Fruit fly (Drosophila melanogaster) whole organism, prepupa: Measurements from ENCODE around the gene PIG-K.

Experiments used
- Blimp-1 ChIP-seq: fragments of 200-800 bp; sonication (Bioruptor generic); optimal IDR thresholded peaks from 3 replicates; lab custom pipeline; 2017; ENCODE audit warnings: missing biosample characterization, missing genetic modification characterization, mild to moderate bottlenecking, moderate library complexity, missing genetic modification reagents
- CG10669 ChIP-seq: fragments of 200-800 bp; sonication (Bioruptor generic); optimal IDR thresholded peaks from 3 replicates; lab custom pipeline; 2018; ENCODE audit warnings: missing biosample characterization, mild to moderate bottlenecking, missing genetic modification characterization, moderate library complexity
- CG11294 ChIP-seq: fragments of 200-800 bp; sonication (Bioruptor generic); IDR thresholded peaks from 2 replicates; pipeline ENCODE4 v1.3.6; 2022; ENCODE audit warnings: missing biosample characterization, missing genetic modification characterization
- CG11762 ChIP-seq: fragments of 200-800 bp; sonication (Bioruptor generic); optimal IDR thresholded peaks from 3 replicates; lab custom pipeline; 2016; ENCODE audit warnings: missing biosample characterization, missing genetic modification characterization; ENCODE audit not compliant: insufficient read depth
- CG11902 ChIP-seq: fragments of 200-800 bp; sonication (Bioruptor generic); optimal IDR thresholded peaks from 3 replicates; lab custom pipeline; 2016; ENCODE audit warnings: missing biosample characterization, missing genetic modification characterization
- CG15336 ChIP-seq: fragments of 200-800 bp; sonication (Bioruptor generic); IDR thresholded peaks from 2 replicates; pipeline ENCODE4 v1.3.6; 2022; ENCODE audit warnings: missing biosample characterization, missing genetic modification characterization
- CG1621 ChIP-seq: fragments of 200-800 bp; sonication (Bioruptor generic); optimal IDR thresholded peaks from 3 replicates; lab custom pipeline; 2018; ENCODE audit warnings: missing biosample characterization, mild to moderate bottlenecking, missing genetic modification characterization
- CG3032 ChIP-seq: fragments of 200-800 bp; optimal IDR thresholded peaks from 2 replicates; lab custom pipeline; 2019; ENCODE audit warnings: missing biosample characterization, mild to moderate bottlenecking, missing genetic modification characterization, moderate library complexity
- CG34406 ChIP-seq: fragments of 200-800 bp; sonication (Bioruptor generic); optimal IDR thresholded peaks from 3 replicates; lab custom pipeline; 2016; ENCODE audit warnings: missing biosample characterization, missing genetic modification characterization
- CG3919 ChIP-seq: fragments of 200-800 bp; sonication (Bioruptor generic); optimal IDR thresholded peaks from 3 replicates; lab custom pipeline; 2016; ENCODE audit warnings: missing biosample characterization, missing genetic modification characterization
- CG4318 ChIP-seq: fragments of 200-800 bp; sonication (Bioruptor generic); optimal IDR thresholded peaks from 3 replicates; lab custom pipeline; 2017; ENCODE audit warnings: missing biosample characterization, mild to moderate bottlenecking, missing genetic modification characterization
- CG6163 ChIP-seq: fragments of 200-800 bp; sonication (Bioruptor generic); IDR thresholded peaks from 3 replicates; pipeline ENCODE4 v1.3.6; 2022; ENCODE audit warnings: missing biosample characterization, missing genetic modification characterization
- CG6276 ChIP-seq: fragments of 200-800 bp; sonication (Bioruptor generic); optimal IDR thresholded peaks from 2 replicates; lab custom pipeline; 2017; ENCODE audit warnings: missing biosample characterization, mild to moderate bottlenecking, missing genetic modification characterization
- CG6792 ChIP-seq: fragments of 200-800 bp; sonication (Bioruptor generic); optimal IDR thresholded peaks from 3 replicates; lab custom pipeline; 2016; ENCODE audit warnings: missing biosample characterization, missing genetic modification characterization
- CG6854 ChIP-seq: fragments of 200-800 bp; sonication (Bioruptor generic); optimal IDR thresholded peaks from 2 replicates; lab custom pipeline; 2017; ENCODE audit warnings: missing biosample characterization, mild to moderate bottlenecking, missing genetic modification characterization
- CG7368 ChIP-seq: fragments of 200-800 bp; sonication (Bioruptor generic); optimal IDR thresholded peaks from 3 replicates; lab custom pipeline; 2016; ENCODE audit warnings: missing biosample characterization, missing genetic modification characterization
- CG8119 ChIP-seq: fragments of 200-800 bp; sonication (Bioruptor generic); IDR thresholded peaks from 3 replicates; pipeline ENCODE4 v1.3.6; 2022; ENCODE audit warnings: missing biosample characterization, missing genetic modification characterization
- CG8319 ChIP-seq: fragments of 200-800 bp; sonication (Bioruptor generic); optimal IDR thresholded peaks from 3 replicates; lab custom pipeline; 2016; ENCODE audit warnings: missing biosample characterization, missing genetic modification characterization
- CG8632 ChIP-seq: fragments of 200-800 bp; sonication (Bioruptor generic); optimal IDR thresholded peaks from 3 replicates; lab custom pipeline; 2016; ENCODE audit warnings: missing biosample characterization, missing genetic modification characterization
- Eip75B ChIP-seq: fragments of 200-800 bp; sonication (Bioruptor generic); optimal IDR thresholded peaks from 3 replicates; lab custom pipeline; 2016; ENCODE audit warnings: missing biosample characterization, missing genetic modification characterization
- Gug ChIP-seq: fragments of 200-800 bp; sonication (Bioruptor generic); IDR thresholded peaks from 2 replicates; pipeline ENCODE4 v1.3.6; 2022; ENCODE audit warnings: missing biosample characterization, missing genetic modification characterization
- Hr38 ChIP-seq: sonication (Bioruptor generic); optimal IDR thresholded peaks from 2 replicates; lab custom pipeline; 2016; ENCODE audit warnings: missing biosample characterization, missing genetic modification characterization
- Hr39 ChIP-seq: fragments of 200-800 bp; sonication (Bioruptor generic); optimal IDR thresholded peaks from 2 replicates; lab custom pipeline; 2016; ENCODE audit warnings: missing biosample characterization, missing genetic modification characterization
- Lpt ChIP-seq: fragments of 200-800 bp; sonication (Bioruptor generic); optimal IDR thresholded peaks from 3 replicates; lab custom pipeline; 2016; ENCODE audit warnings: missing biosample characterization, missing genetic modification characterization
- Met ChIP-seq: fragments of 200-800 bp; sonication (Bioruptor generic); optimal IDR thresholded peaks from 3 replicates; lab custom pipeline; 2016; ENCODE audit warnings: missing biosample characterization, missing genetic modification characterization
- OdsH ChIP-seq: fragments of 200-800 bp; sonication (Bioruptor generic); optimal IDR thresholded peaks from 3 replicates; lab custom pipeline; 2016; ENCODE audit warnings: missing biosample characterization, missing genetic modification characterization
- Smox ChIP-seq: fragments of 200-800 bp; sonication (Bioruptor generic); optimal IDR thresholded peaks from 3 replicates; lab custom pipeline; 2016; ENCODE audit warnings: missing biosample characterization, missing genetic modification characterization
- Sox102F ChIP-seq: fragments of 200-800 bp; sonication (Bioruptor generic); optimal IDR thresholded peaks from 2 replicates; lab custom pipeline; 2016; ENCODE audit warnings: missing biosample characterization, mild to moderate bottlenecking, missing genetic modification characterization
- Sox14 ChIP-seq: fragments of 200-800 bp; sonication (Bioruptor generic); optimal IDR thresholded peaks from 3 replicates; lab custom pipeline; 2016; ENCODE audit warnings: missing biosample characterization, missing genetic modification characterization
- Sox15 ChIP-seq: fragments of 200-800 bp; sonication (Bioruptor generic); optimal IDR thresholded peaks from 3 replicates; lab custom pipeline; 2016; ENCODE audit warnings: missing biosample characterization, missing genetic modification characterization
- achi ChIP-seq: fragments of 200-800 bp; sonication (Bioruptor generic); optimal IDR thresholded peaks from 3 replicates; lab custom pipeline; 2016; ENCODE audit warnings: missing biosample characterization, missing genetic modification characterization
- acj6 ChIP-seq: fragments of 200-800 bp; sonication (Bioruptor generic); optimal IDR thresholded peaks from 3 replicates; lab custom pipeline; 2016; ENCODE audit warnings: missing biosample characterization, missing genetic modification characterization
- dac ChIP-seq: fragments of 200-800 bp; sonication (Bioruptor generic); optimal IDR thresholded peaks from 2 replicates; lab custom pipeline; 2017; ENCODE audit warnings: missing biosample characterization, mild to moderate bottlenecking, missing genetic modification characterization
- dsx ChIP-seq: fragments of 200-800 bp; optimal IDR thresholded peaks from 3 replicates; lab custom pipeline; 2019; ENCODE audit warnings: missing biosample characterization, mild to moderate bottlenecking, missing genetic modification characterization, moderate library complexity; ENCODE audit not compliant: poor library complexity, severe bottlenecking
- eg ChIP-seq: fragments of 200-800 bp; sonication (Bioruptor generic); IDR thresholded peaks from 3 replicates; pipeline ENCODE4 v1.3.6; 2022; ENCODE audit warnings: missing biosample characterization, missing genetic modification characterization
- fd59A ChIP-seq: fragments of 200-800 bp; sonication (Bioruptor generic); optimal IDR thresholded peaks from 2 replicates; lab custom pipeline; 2017; ENCODE audit warnings: missing biosample characterization, mild to moderate bottlenecking, missing genetic modification characterization, missing genetic modification reagents
- fd85E ChIP-seq: fragments of 200-800 bp; sonication (Bioruptor generic); optimal IDR thresholded peaks from 3 replicates; lab custom pipeline; 2016; ENCODE audit warnings: missing biosample characterization, missing genetic modification characterization
- fkh ChIP-seq: fragments of 200-800 bp; sonication (Bioruptor generic); optimal IDR thresholded peaks from 3 replicates; lab custom pipeline; 2017; ENCODE audit warnings: missing biosample characterization, mild to moderate bottlenecking, missing genetic modification characterization, moderate library complexity
- lz ChIP-seq: fragments of 200-800 bp; sonication (Bioruptor generic); optimal IDR thresholded peaks from 3 replicates; lab custom pipeline; 2016; ENCODE audit warnings: missing biosample characterization, missing genetic modification characterization
- net ChIP-seq: fragments of 200-800 bp; sonication (Bioruptor generic); optimal IDR thresholded peaks from 3 replicates; lab custom pipeline; 2016; ENCODE audit warnings: missing biosample characterization, missing genetic modification characterization
- salr ChIP-seq, 2 experiments: fragments of 200-800 bp; sonication (Bioruptor generic); optimal IDR thresholded peaks; 3 replicates each; lab custom pipeline; 2016 to 2018; ENCODE audit warnings: missing biosample characterization in 2 of 2, missing genetic modification characterization in 2 of 2, mild to moderate bottlenecking in 1 of 2
- spab ChIP-seq: fragments of 200-800 bp; sonication (Bioruptor generic); optimal IDR thresholded peaks from 2 replicates; lab custom pipeline; 2017; ENCODE audit warnings: missing biosample characterization, mild to moderate bottlenecking, missing genetic modification characterization, missing genetic modification reagents
- ss ChIP-seq, 2 experiments: fragments of 200-800 bp; sonication (Bioruptor generic); optimal IDR thresholded peaks; 2 replicates in 1 of 2; 3 replicates in 1 of 2; lab custom pipeline; 2017 to 2018; ENCODE audit warnings: mild to moderate bottlenecking in 2 of 2, missing biosample characterization in 2 of 2, missing genetic modification characterization in 2 of 2, moderate library complexity in 1 of 2
- svp ChIP-seq: fragments of 200-800 bp; sonication (Bioruptor generic); peaks from one replicate; lab custom pipeline; 2016; ENCODE audit warnings: missing biosample characterization, missing genetic modification characterization
- topi ChIP-seq: fragments of 200-800 bp; sonication (Bioruptor generic); optimal IDR thresholded peaks from 3 replicates; lab custom pipeline; 2016; ENCODE audit warnings: missing biosample characterization, missing genetic modification characterization

The PIG-K gene

DNA sequence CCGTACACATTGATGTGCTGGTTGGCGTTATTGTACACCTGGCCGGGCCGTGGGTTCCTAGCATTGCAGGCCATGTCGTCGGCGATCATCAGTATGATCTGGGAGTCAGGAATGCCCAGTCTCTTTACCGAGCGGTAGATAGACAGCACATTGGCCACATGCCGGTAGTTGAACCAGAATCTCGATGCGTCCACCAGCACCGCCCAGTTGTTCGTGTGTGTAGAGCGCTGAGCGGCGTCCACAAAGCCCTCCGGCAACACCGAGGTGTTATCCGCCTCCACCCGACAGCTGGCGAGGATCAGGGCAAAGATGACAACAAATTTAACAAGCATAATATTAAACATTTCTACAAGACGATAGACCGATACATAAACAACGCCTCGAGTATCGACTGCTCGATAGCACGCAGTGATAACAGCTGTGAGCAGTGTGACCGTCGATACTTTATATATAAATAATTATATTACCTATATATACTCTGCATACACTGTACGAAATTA lies at the start of gene PIG-K:
PIG-K (minus strand) TSS at position 412 of the 500 bp plus-strand sequence.
- TF ChIP-seq svp, result no peak
- TF ChIP-seq CG6276 (GFP tag; lab: Kevin White, UChicago), result no peak
- TF ChIP-seq Met, result no peak
- TF ChIP-seq dac (GFP tag; lab: Kevin White, UChicago), result no peak
- no peak for TF ChIP-seq Blimp-1 (GFP tag; lab: Kevin White, UChicago)
- TF ChIP-seq acj6 (GFP tag; lab: Kevin White, UChicago), result no peak
- TF ChIP-seq ss (GFP tag; optimal IDR thresholded peaks at IDR 0.05; lab: Kevin White, UChicago), result no peak
- no peak for TF ChIP-seq CG11902 (GFP tag; lab: Kevin White, UChicago)
- no peak for TF ChIP-seq salr (GFP tag; optimal IDR thresholded peaks at IDR 0.05; lab: Kevin White, UChicago)
- no peak for TF ChIP-seq CG6792 (GFP tag; lab: Kevin White, UChicago)
- TF ChIP-seq fd85E (GFP tag; lab: Kevin White, UChicago), result no peak
- no peak for TF ChIP-seq spab (GFP tag; lab: Kevin White, UChicago)
- no peak for TF ChIP-seq Smox (GFP tag; lab: Kevin White, UChicago)
- no peak for TF ChIP-seq CG1621 (tag; lab: Kevin White, UChicago)
- no peak for TF ChIP-seq topi (GFP tag; lab: Kevin White, UChicago)

DNA sequence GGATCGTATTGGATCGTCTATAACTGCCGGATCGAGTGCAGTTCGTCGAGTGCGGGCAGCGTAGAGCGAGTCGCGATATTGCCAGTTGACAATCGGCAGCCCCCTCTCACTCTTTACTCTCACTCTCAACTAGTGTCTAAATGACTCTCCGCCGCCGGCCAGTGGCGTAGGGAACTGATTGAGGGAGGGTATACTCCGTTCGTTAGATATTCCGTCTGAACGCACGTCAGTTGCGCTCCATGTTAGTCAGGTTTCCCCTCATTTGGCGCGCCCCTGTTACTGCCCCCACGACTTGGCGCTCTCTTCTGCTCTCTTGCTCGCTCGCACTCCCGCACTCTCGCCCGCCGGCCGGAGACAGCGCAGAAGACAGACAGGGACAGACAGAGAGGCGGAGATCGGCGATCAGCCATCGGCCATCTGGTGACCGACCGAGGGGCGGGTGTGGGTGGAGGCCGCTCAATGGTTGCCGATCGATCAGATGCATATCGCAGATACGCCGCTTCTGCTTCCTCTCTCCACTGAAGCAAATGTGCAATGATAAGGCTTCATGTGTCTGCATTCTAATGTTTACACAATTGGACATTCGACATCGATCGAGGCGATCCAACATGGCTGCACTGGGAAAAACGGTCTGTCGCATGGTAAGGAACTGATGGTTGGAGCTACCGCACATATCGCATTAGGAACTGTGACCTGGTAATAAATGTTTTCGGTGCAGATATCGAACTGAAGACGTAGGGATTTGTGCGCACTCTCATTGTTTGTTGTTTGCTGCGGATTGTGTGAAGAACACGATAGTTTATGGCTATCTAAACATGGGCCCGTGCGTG lies 41.1 kb upstream of the PIG-K start, which contains the start of gene moody:
moody (minus strand) TSS at position 51 of the 830 bp plus-strand sequence.
- peak; percentile 95 for TF ChIP-seq Sox14
- TF ChIP-seq topi (GFP tag; lab: Kevin White, UChicago), result peak; percentile 91
- peak; percentile 90 for TF ChIP-seq OdsH (GFP tag; lab: Kevin White, UChicago)
- TF ChIP-seq CG1621 (tag; lab: Kevin White, UChicago), result peak; percentile 91
- peak; percentile 94 for TF ChIP-seq CG8119 (GFP tag; lab: Robert Waterston, UW)
- TF ChIP-seq Eip75B (GFP tag; lab: Kevin White, UChicago), result peak; percentile 93
- peak; percentile 88 for TF ChIP-seq CG8319
- peak; percentile 93 for TF ChIP-seq Hr39 (GFP tag; lab: Kevin White, UChicago)
- TF ChIP-seq CG10669 (GFP tag; lab: Kevin White, UChicago), result peak; percentile 90
- peak; percentile 86 for TF ChIP-seq Blimp-1 (GFP tag; lab: Kevin White, UChicago)
- peak; percentile 90 for TF ChIP-seq Sox15
- TF ChIP-seq net (GFP tag; lab: Kevin White, UChicago), result peak; percentile 95
- TF ChIP-seq fd85E (GFP tag; lab: Kevin White, UChicago), result peak; percentile 83
- TF ChIP-seq CG3032 (tag; lab: Kevin White, UChicago), result peak; percentile 87
- TF ChIP-seq spab (GFP tag; lab: Kevin White, UChicago), result peak; percentile 82
- TF ChIP-seq Gug (GFP tag; lab: Robert Waterston, UW), result peak; percentile 95
- peak; percentile 92 for TF ChIP-seq Smox (GFP tag; lab: Kevin White, UChicago)
- peak; percentile 88 to 92 for TF ChIP-seq ss (GFP tag; optimal IDR thresholded peaks at IDR 0.05; lab: Kevin White, UChicago)
- peak; percentile 82 for TF ChIP-seq dsx
- peak; percentile 90 for TF ChIP-seq CG8632 (GFP tag; lab: Kevin White, UChicago)
- TF ChIP-seq fd59A (GFP tag; lab: Kevin White, UChicago), result peak; percentile 87
- peak; percentile 95 for TF ChIP-seq CG11294 (GFP tag; lab: Robert Waterston, UW)
- TF ChIP-seq lz (GFP tag; lab: Kevin White, UChicago), result peak; percentile 93
- TF ChIP-seq Lpt, result peak; percentile 92
- peak; percentile 96 for TF ChIP-seq CG3919 (GFP tag; lab: Kevin White, UChicago)
- TF ChIP-seq svp, result peak; percentile 99
- peak; percentile 80 for TF ChIP-seq CG6854 (GFP tag; lab: Kevin White, UChicago)
- peak; percentile 99 for TF ChIP-seq eg (GFP tag; lab: Robert Waterston, UW)
- TF ChIP-seq CG15336, result peak; percentile 96
- peak; percentile 91 for TF ChIP-seq Met
- TF ChIP-seq Hr38, result peak; percentile 86
- peak; percentile 90 for TF ChIP-seq CG34406 (GFP tag; lab: Kevin White, UChicago)
- TF ChIP-seq fkh (GFP tag; lab: Kevin White, UChicago), result peak; percentile 84
- peak; percentile 92 for TF ChIP-seq Sox102F (GFP tag; lab: Kevin White, UChicago)
- peak; percentile 82 for TF ChIP-seq CG11762
- TF ChIP-seq CG6276 (GFP tag; lab: Kevin White, UChicago), result peak; percentile 92
- peak; percentile 99 for TF ChIP-seq CG6163 (GFP tag; lab: Robert Waterston, UW)
- peak; percentile 84 to 85 for TF ChIP-seq salr (GFP tag; optimal IDR thresholded peaks at IDR 0.05; lab: Kevin White, UChicago)
- TF ChIP-seq CG4318 (GFP tag; lab: Kevin White, UChicago), result peak; percentile 93
- TF ChIP-seq CG7368 (GFP tag; lab: Kevin White, UChicago), result peak; percentile 96
- TF ChIP-seq achi, result peak; percentile 93
- peak; percentile 94 for TF ChIP-seq CG11902 (GFP tag; lab: Kevin White, UChicago)
- peak; percentile 97 for TF ChIP-seq dac (GFP tag; lab: Kevin White, UChicago)
